Worm (Caenorhabditis elegans) whole organism, mixed stage, embryonic: ENCODE results near the gene tsp-16.

Experiments
- elt-1 ChIP-seq: sonication (generic microtip); optimal IDR thresholded peaks from 2 replicates; lab custom pipeline; 2017; ENCODE audit warnings: missing genetic modification characterization, mild to moderate bottlenecking, missing compliant biosample characterization, antibody characterized with exemption, moderate library complexity, borderline replicate concordance; ENCODE audit not compliant: insufficient read depth
- lin-13 ChIP-seq: fragments of 150-350 bp; optimal IDR thresholded peaks from 2 replicates; lab custom pipeline; 2014; ENCODE audit warnings: missing biosample characterization, missing genetic modification characterization

ce11 chrX:7019733-7020132, 23.3 kb upstream of the tsp-16 start, which contains the start of gene cah-5:
- TF ChIP-seq lin-13 (tag; lab: Kevin White, UChicago) (no peak), elt-1 (tag; lab: Kevin White, UChicago) (no peak)
